Worm (Caenorhabditis elegans) whole organism, young adult: Measurements from ENCODE around the gene fbxb-81.
A peak's percentile ranks its signal among the peaks of the same experiment; 100 is the strongest.

Experiments used
- C17E4.6 ChIP-seq: fragments of 200-800 bp; sonication (Bioruptor generic); IDR thresholded peaks from 2 replicates; pipeline ENCODE4 v1.3.6; 2022; ENCODE audit warnings: missing genetic modification reagents, missing genetic modification characterization, missing compliant biosample characterization
- F10E7.11 ChIP-seq: sonication (generic microtip); optimal IDR thresholded peaks from 2 replicates; lab custom pipeline; 2017; ENCODE audit warnings: mild to moderate bottlenecking, missing genetic modification characterization, moderate library complexity, missing compliant biosample characterization
- F55B11.4 ChIP-seq: sonication (generic microtip); optimal IDR thresholded peaks from 2 replicates; lab custom pipeline; 2016; ENCODE audit warnings: missing compliant biosample characterization, missing genetic modification characterization, borderline replicate concordance; ENCODE audit not compliant: insufficient read depth
- F57C9.4 ChIP-seq: sonication (generic microtip); optimal IDR thresholded peaks from 2 replicates; lab custom pipeline; 2017; ENCODE audit warnings: mild to moderate bottlenecking, missing genetic modification characterization, missing compliant biosample characterization
- K11D2.4 ChIP-seq: fragments of 200-800 bp; sonication (Bioruptor generic); IDR thresholded peaks from 2 replicates; pipeline ENCODE4 v1.3.6; 2022; ENCODE audit warnings: missing genetic modification reagents, missing genetic modification characterization, missing compliant biosample characterization
- T07F8.4 ChIP-seq: sonication (generic microtip); optimal IDR thresholded peaks from 2 replicates; lab custom pipeline; 2016; ENCODE audit warnings: mild to moderate bottlenecking, missing genetic modification characterization, moderate library complexity, missing compliant biosample characterization
- T26A5.8 ChIP-seq: sonication (generic microtip); optimal IDR thresholded peaks from 2 replicates; lab custom pipeline; 2016; ENCODE audit warnings: missing genetic modification characterization, missing compliant biosample characterization
- Y79H2A.3 ChIP-seq: fragments of 200-800 bp; sonication (Bioruptor generic); conservative IDR thresholded peaks from 2 replicates; pipeline ENCODE4 v1.3.6; 2022; ENCODE audit warnings: missing genetic modification reagents, missing genetic modification characterization, missing compliant biosample characterization
- ama-1 ChIP-seq, 3 experiments: fragments of 150-350 bp in 1 of 3; sonication (generic microtip) in 2 of 3; optimal IDR thresholded peaks; 2 replicates each; lab custom pipeline; 2014 to 2018; ENCODE audit warnings: missing biosample characterization in 2 of 3, missing genetic modification characterization in 2 of 3, missing genetic modification reagents in 2 of 3
- ceh-79 ChIP-seq: sonication (generic microtip); optimal IDR thresholded peaks from 2 replicates; lab custom pipeline; 2017; ENCODE audit warnings: mild to moderate bottlenecking, missing genetic modification characterization, missing compliant biosample characterization
- dpff-1 ChIP-seq: sonication (generic microtip); optimal IDR thresholded peaks from 2 replicates; lab custom pipeline; 2017; ENCODE audit warnings: mild to moderate bottlenecking, missing genetic modification characterization, missing compliant biosample characterization
- egl-44 ChIP-seq: fragments of 200-800 bp; sonication (Bioruptor generic); IDR thresholded peaks from 2 replicates; pipeline ENCODE4 v1.3.6; 2022; ENCODE audit warnings: missing genetic modification reagents, missing genetic modification characterization, missing compliant biosample characterization
- ets-4 ChIP-seq: fragments of 200-800 bp; sonication (Bioruptor generic); optimal IDR thresholded peaks from 2 replicates; lab custom pipeline; 2018; ENCODE audit warnings: mild to moderate bottlenecking, missing genetic modification characterization, missing compliant biosample characterization
- fkh-3 ChIP-seq: sonication (generic microtip); optimal IDR thresholded peaks from 2 replicates; lab custom pipeline; 2016; ENCODE audit warnings: mild to moderate bottlenecking, missing genetic modification characterization, missing compliant biosample characterization
- gei-17 ChIP-seq: fragments of 200-800 bp; sonication (Bioruptor generic); optimal IDR thresholded peaks from 2 replicates; lab custom pipeline; 2018; ENCODE audit warnings: mild to moderate bottlenecking, missing genetic modification characterization, missing compliant biosample characterization
- hmg-1.2 ChIP-seq: fragments of 200-800 bp; sonication (Bioruptor generic); IDR thresholded peaks from 2 replicates; pipeline ENCODE4 v1.3.6; 2022; ENCODE audit warnings: missing genetic modification reagents, missing genetic modification characterization, missing compliant biosample characterization
- hmg-20 ChIP-seq: fragments of 200-800 bp; sonication (Bioruptor generic); IDR thresholded peaks from 2 replicates; pipeline ENCODE4 v1.3.6; 2022; ENCODE audit warnings: missing genetic modification reagents, missing genetic modification characterization, missing compliant biosample characterization
- lin-26 ChIP-seq: fragments of 200-800 bp; sonication (Bioruptor generic); IDR thresholded peaks from 2 replicates; pipeline ENCODE4 v1.3.6; 2022; ENCODE audit warnings: missing genetic modification reagents, missing genetic modification characterization, missing compliant biosample characterization
- lin-40 ChIP-seq: sonication (generic microtip); optimal IDR thresholded peaks from 2 replicates; lab custom pipeline; 2016; ENCODE audit warnings: missing genetic modification characterization, mild to moderate bottlenecking, missing compliant biosample characterization, missing genotype, missing genetic modification reagents
- lsy-27 ChIP-seq: sonication (generic microtip); optimal IDR thresholded peaks from 2 replicates; lab custom pipeline; 2017; ENCODE audit warnings: missing genetic modification characterization, mild to moderate bottlenecking, missing compliant biosample characterization, antibody characterized with exemption, missing genotype, borderline replicate concordance; ENCODE audit not compliant: insufficient read depth
- madf-10 ChIP-seq: sonication (generic microtip); optimal IDR thresholded peaks from 2 replicates; lab custom pipeline; 2016; ENCODE audit warnings: mild to moderate bottlenecking, missing genetic modification characterization, missing compliant biosample characterization
- madf-3 ChIP-seq: fragments of 200-800 bp; sonication (Bioruptor generic); IDR thresholded peaks from 2 replicates; pipeline ENCODE4 v1.3.6; 2022; ENCODE audit warnings: missing genetic modification reagents, missing genetic modification characterization, missing compliant biosample characterization
- madf-8 ChIP-seq: fragments of 200-800 bp; sonication (Bioruptor generic); conservative IDR thresholded peaks from 2 replicates; pipeline ENCODE4 v1.3.6; 2022; ENCODE audit warnings: missing genetic modification reagents, missing genetic modification characterization, missing compliant biosample characterization
- nhr-120 ChIP-seq: fragments of 200-800 bp; sonication (Bioruptor generic); IDR thresholded peaks from 2 replicates; pipeline ENCODE4 v1.3.6; 2022; ENCODE audit warnings: missing genetic modification characterization, missing compliant biosample characterization
- nhr-27 ChIP-seq: fragments of 200-800 bp; sonication (Bioruptor generic); optimal IDR thresholded peaks from 2 replicates; lab custom pipeline; 2018; ENCODE audit warnings: mild to moderate bottlenecking, missing genetic modification characterization, moderate library complexity, missing compliant biosample characterization
- nhr-80 ChIP-seq: sonication (generic microtip); optimal IDR thresholded peaks from 2 replicates; lab custom pipeline; 2016; ENCODE audit warnings: missing genetic modification characterization, missing compliant biosample characterization
- rcor-1 ChIP-seq: fragments of 200-800 bp; sonication (Bioruptor generic); IDR thresholded peaks from 2 replicates; pipeline ENCODE4 v1.3.6; 2022; ENCODE audit warnings: missing genetic modification reagents, missing genetic modification characterization, missing compliant biosample characterization
- rec-8 ChIP-seq, 2 experiments: sonication (generic microtip); optimal IDR thresholded peaks; 2 replicates each; lab custom pipeline; 2016; ENCODE audit warnings: mild to moderate bottlenecking in 2 of 2, missing genetic modification characterization in 2 of 2, missing genetic modification reagents in 2 of 2, missing genotype in 2 of 2, missing biosample characterization in 1 of 2, missing compliant biosample characterization in 1 of 2, moderate library complexity in 1 of 2
- snpc-4 ChIP-seq, 5 experiments: fragments of 150-350 bp in 1 of 5; sonication (generic microtip) in 4 of 5; optimal IDR thresholded peaks; 2 replicates each; lab custom pipeline; 2014 to 2018; ENCODE audit warnings: missing genetic modification characterization in 5 of 5, missing biosample characterization in 3 of 5, antibody characterized with exemption in 2 of 5, mild to moderate bottlenecking in 2 of 5, missing compliant biosample characterization in 2 of 5, missing genotype in 2 of 5, moderate library complexity in 2 of 5, missing genetic modification reagents in 1 of 5
- tbp1 ChIP-seq: fragments of 200-800 bp; sonication (Bioruptor generic); optimal IDR thresholded peaks from 2 replicates; lab custom pipeline; 2018; ENCODE audit warnings: mild to moderate bottlenecking, missing genetic modification characterization, missing compliant biosample characterization
- tbx-9 ChIP-seq: sonication (generic microtip); optimal IDR thresholded peaks from 2 replicates; lab custom pipeline; 2016; ENCODE audit warnings: borderline replicate concordance, missing genetic modification characterization, inconsistent platforms, missing compliant biosample characterization
- unc-130 ChIP-seq: sonication (generic microtip); optimal IDR thresholded peaks from 2 replicates; lab custom pipeline; 2016; ENCODE audit warnings: missing genetic modification reagents, missing genetic modification characterization, missing compliant biosample characterization
- unc-62 ChIP-seq: fragments of 150-350 bp; optimal IDR thresholded peaks from 2 replicates; lab custom pipeline; 2014; ENCODE audit warnings: missing biosample characterization, missing genetic modification reagents, missing genetic modification characterization
- zfh-2 ChIP-seq: fragments of 200-800 bp; sonication (Bioruptor generic); conservative IDR thresholded peaks from 2 replicates; pipeline ENCODE4 v1.3.6; 2022; ENCODE audit warnings: missing genetic modification reagents, missing genetic modification characterization, missing compliant biosample characterization
- ztf-28 ChIP-seq: fragments of 200-800 bp; sonication (Bioruptor generic); IDR thresholded peaks from 2 replicates; pipeline ENCODE4 v1.3.6; 2022; ENCODE audit warnings: missing genetic modification reagents, missing genetic modification characterization, missing compliant biosample characterization
- ztf-6 ChIP-seq: fragments of 200-800 bp; sonication (Bioruptor generic); IDR thresholded peaks from 2 replicates; pipeline ENCODE4 v1.3.6; 2022; ENCODE audit warnings: missing genetic modification reagents, missing genetic modification characterization, missing compliant biosample characterization

Gene fbxb-81

ce11 chrIII:151084-151483, 10.1 kb upstream of the fbxb-81 start (continued):
- TF ChIP-seq snpc-4 (GFP tag; optimal IDR thresholded peaks at IDR 0.05; lab: Kevin White, UChicago) (no peak), snpc-4 (tag; optimal IDR thresholded peaks at IDR 0.05; lab: Kevin White, UChicago) (peak in 2 of 4 experiments; percentile 67 to 85), F57C9.4 (no peak), ztf-28 (GFP tag; lab: Robert Waterston, UW) (no peak), lin-26 (GFP tag; lab: Robert Waterston, UW) (0 out of 2 replicates have a peak, but pooled peaks have one; percentile 30), rcor-1 (no peak)

ce11 chrIII:149132-149531, 8.1 kb upstream of the fbxb-81 start:
- TF ChIP-seq nhr-27 (tag; lab: Kevin White, UChicago) (no peak), ztf-6 (GFP tag; lab: Robert Waterston, UW) (no peak), C17E4.6 (no peak), madf-3 (GFP tag; lab: Robert Waterston, UW) (no peak), lsy-27 (no peak), ceh-79 (tag; lab: Kevin White, UChicago) (no peak), fkh-3 (tag; lab: Kevin White, UChicago) (no peak), T07F8.4 (tag; lab: Kevin White, UChicago) (no peak), gei-17 (GFP tag; lab: Kevin White, UChicago) (no peak), madf-8 (no peak), lin-40 (tag; lab: Kevin White, UChicago) (no peak), unc-62 (GFP tag; lab: Kevin White, UChicago) (no peak), F10E7.11 (tag; lab: Kevin White, UChicago) (no peak), K11D2.4 (GFP tag; lab: Robert Waterston, UW) (no peak)
- TF ChIP-seq, all 124 proteins: peak for 0

ce11 chrIII:147570-148076, 6.6 kb upstream of the fbxb-81 start, which contains the start of gene sqst-5:
Gene sqst-5, minus strand, starts transcription at chrIII:147620.
- TF ChIP-seq nhr-80 (tag; lab: Kevin White, UChicago) = peak; percentile 69
- no peak for TF ChIP-seq zfh-2 (GFP tag; lab: Robert Waterston, UW)

ce11 chrIII:146369-146768, 5.4 kb upstream of the fbxb-81 start, which contains the start of gene fbxb-84:
Gene fbxb-84, minus strand, starts transcription at chrIII:146469.
- no peak for TF ChIP-seq ets-4 (GFP tag; lab: Kevin White, UChicago)
- TF ChIP-seq hmg-1.2 = no peak
- no peak for TF ChIP-seq rec-8 (tag; optimal IDR thresholded peaks at IDR 0.05; lab: Kevin White, UChicago)
- TF ChIP-seq nhr-120 (GFP tag; lab: Robert Waterston, UW) = no peak
- no peak for TF ChIP-seq unc-130 (GFP tag; lab: Kevin White, UChicago)
- no peak for TF ChIP-seq tbp1
- TF ChIP-seq egl-44 (GFP tag; lab: Robert Waterston, UW) = no peak
- TF ChIP-seq fkh-3 (tag; lab: Kevin White, UChicago) = no peak
- TF ChIP-seq F55B11.4 (tag; lab: Kevin White, UChicago) = no peak
- no peak for TF ChIP-seq gei-17 (GFP tag; lab: Kevin White, UChicago)

- TF ChIP-seq zfh-2 (GFP tag; lab: Robert Waterston, UW) = no peak
- TF ChIP-seq dpff-1 (tag; lab: Kevin White, UChicago) = no peak
- TF ChIP-seq tbx-9 (tag; lab: Kevin White, UChicago) = no peak
- no peak for TF ChIP-seq madf-3 (GFP tag; lab: Robert Waterston, UW)
- no peak for TF ChIP-seq ama-1 (optimal IDR thresholded peaks at IDR 0.05; lab: Kevin White, UChicago)
- TF ChIP-seq ama-1 (GFP tag; optimal IDR thresholded peaks at IDR 0.05; lab: Kevin White, UChicago) = no peak
- no peak for TF ChIP-seq T26A5.8 (tag; lab: Kevin White, UChicago)
- no peak for TF ChIP-seq hmg-20 (GFP tag; lab: Robert Waterston, UW)
- TF ChIP-seq madf-10 (tag; lab: Kevin White, UChicago) = no peak
- TF ChIP-seq Y79H2A.3 (GFP tag; lab: Robert Waterston, UW) = no peak
- TF ChIP-seq, all 124 proteins: peak for 0
Observed at ce11 chrIII:145078-145477, 4.1 kb upstream of the fbxb-81 start, which contains the start of the genes T17A3.12 and fbxb-83. Gene T17A3.12, minus strand, starts transcription at chrIII:145178. Gene fbxb-83, minus strand, starts transcription at chrIII:145211.
